Fruit fly (Drosophila melanogaster) whole organism, embryonic: ENCODE results near the gene Lrch.

Source experiments
- Asciz ChIP-seq: fragments of 200-800 bp; sonication (Bioruptor generic); optimal IDR thresholded peaks from 2 replicates; lab custom pipeline; 2017; ENCODE audit warnings: missing biosample characterization, mild to moderate bottlenecking, missing genetic modification characterization, missing genetic modification reagents
- Atf-2 ChIP-seq: fragments of 200-800 bp; sonication (Bioruptor generic); optimal IDR thresholded peaks from 2 replicates; lab custom pipeline; 2016; ENCODE audit warnings: missing biosample characterization, missing genetic modification characterization
- Bgb ChIP-seq: fragments of 200-800 bp; sonication (Bioruptor generic); IDR thresholded peaks from 2 replicates; pipeline ENCODE4 v1.3.6; 2022; ENCODE audit warnings: missing biosample characterization, missing genetic modification characterization; ENCODE audit not compliant: partially characterized antibody
- BtbVII ChIP-seq: fragments of 200-800 bp; sonication (Bioruptor generic); optimal IDR thresholded peaks from 3 replicates; lab custom pipeline; 2017; ENCODE audit warnings: missing biosample characterization, mild to moderate bottlenecking, missing genetic modification characterization
- CG12236 ChIP-seq: fragments of 200-800 bp; sonication (Bioruptor generic); optimal IDR thresholded peaks from 2 replicates; lab custom pipeline; 2016; ENCODE audit warnings: missing biosample characterization, missing genetic modification characterization
- CG12391 ChIP-seq: fragments of 200-800 bp; sonication (Bioruptor generic); optimal IDR thresholded peaks from 3 replicates; lab custom pipeline; 2018; ENCODE audit warnings: missing biosample characterization, mild to moderate bottlenecking, missing genetic modification characterization, moderate library complexity
- CG13894 ChIP-seq: fragments of 200-800 bp; sonication (Bioruptor generic); optimal IDR thresholded peaks from 3 replicates; lab custom pipeline; 2018; ENCODE audit warnings: missing biosample characterization, mild to moderate bottlenecking, missing genetic modification characterization, moderate library complexity
- CG14050 ChIP-seq: fragments of 200-800 bp; sonication (Bioruptor generic); IDR thresholded peaks from 3 replicates; pipeline ENCODE4 v1.3.6; 2022; ENCODE audit warnings: missing biosample characterization, missing genetic modification characterization
- CG15601 ChIP-seq: fragments of 200-800 bp; sonication (Bioruptor generic); optimal IDR thresholded peaks from 3 replicates; lab custom pipeline; 2019; ENCODE audit warnings: missing biosample characterization, mild to moderate bottlenecking, missing genetic modification characterization, moderate library complexity
- CG17361 ChIP-seq: fragments of 200-800 bp; sonication (Bioruptor generic); IDR thresholded peaks from 3 replicates; pipeline ENCODE4 v1.3.6; 2022; ENCODE audit warnings: missing biosample characterization, missing genetic modification characterization
- CG17829 ChIP-seq: fragments of 200-800 bp; optimal IDR thresholded peaks from 2 replicates; lab custom pipeline; 2019; ENCODE audit warnings: missing biosample characterization, mild to moderate bottlenecking, missing genetic modification characterization, moderate library complexity
- CG1832 ChIP-seq: fragments of 200-800 bp; sonication (Bioruptor generic); optimal IDR thresholded peaks from 2 replicates; lab custom pipeline; 2017; ENCODE audit warnings: missing biosample characterization, mild to moderate bottlenecking, missing genetic modification characterization, inconsistent platforms
- CG30020 ChIP-seq: fragments of 200-800 bp; optimal IDR thresholded peaks from 2 replicates; lab custom pipeline; 2019; ENCODE audit warnings: missing biosample characterization, mild to moderate bottlenecking, missing genetic modification characterization, moderate library complexity
- CG3838 ChIP-seq: fragments of 200-800 bp; sonication (Bioruptor generic); optimal IDR thresholded peaks from 3 replicates; lab custom pipeline; 2016; ENCODE audit warnings: missing biosample characterization, missing genetic modification characterization
- CG4328 ChIP-seq: fragments of 200-800 bp; sonication (Bioruptor generic); optimal IDR thresholded peaks from 3 replicates; lab custom pipeline; 2017; ENCODE audit warnings: missing biosample characterization, missing genetic modification reagents, missing genetic modification characterization
- CG4730 ChIP-seq: fragments of 200-800 bp; sonication (Bioruptor generic); IDR thresholded peaks from 2 replicates; pipeline ENCODE4 v1.3.6; 2022; ENCODE audit warnings: missing biosample characterization, missing genetic modification characterization
- CG6654 ChIP-seq: fragments of 200-800 bp; sonication (Bioruptor generic); optimal IDR thresholded peaks from 2 replicates; lab custom pipeline; 2017; ENCODE audit warnings: missing biosample characterization, mild to moderate bottlenecking, missing genetic modification characterization
- CG6813 ChIP-seq: fragments of 200-800 bp; sonication (Bioruptor generic); optimal IDR thresholded peaks from 2 replicates; lab custom pipeline; 2017; ENCODE audit warnings: missing biosample characterization, missing genetic modification characterization, mild to moderate bottlenecking, moderate library complexity, missing genetic modification reagents
- CG7839 ChIP-seq: fragments of 200-800 bp; sonication (Bioruptor generic); optimal IDR thresholded peaks from 3 replicates; lab custom pipeline; 2018; ENCODE audit warnings: missing biosample characterization, mild to moderate bottlenecking, missing genetic modification characterization, moderate library complexity
- CG8478 ChIP-seq: fragments of >200 bp; optimal IDR thresholded peaks from 2 replicates; lab custom pipeline; 2018
- CHES-1-like ChIP-seq: fragments of 200-800 bp; sonication (Bioruptor generic); optimal IDR thresholded peaks from 2 replicates; lab custom pipeline; 2016; ENCODE audit warnings: missing biosample characterization, missing genetic modification characterization
- CrebB ChIP-seq: fragments of 200-800 bp; sonication (Bioruptor generic); optimal IDR thresholded peaks from 3 replicates; lab custom pipeline; 2018; ENCODE audit warnings: missing biosample characterization, mild to moderate bottlenecking, missing genetic modification characterization
- Eip74EF ChIP-seq, 2 experiments: fragments of 200-800 bp in 1 of 2; fragments of >200 bp in 1 of 2; sonication (Bioruptor generic) in 1 of 2; optimal IDR thresholded peaks; 2 replicates each; lab custom pipeline; 2017 to 2019; ENCODE audit warnings: missing biosample characterization in 2 of 2, missing genetic modification characterization in 2 of 2, mild to moderate bottlenecking in 1 of 2, moderate library complexity in 1 of 2
- Hsf ChIP-seq: fragments of 200-800 bp; sonication (Bioruptor generic); optimal IDR thresholded peaks from 3 replicates; lab custom pipeline; 2016; ENCODE audit warnings: missing biosample characterization, missing genetic modification characterization
- MTF-1 ChIP-seq: fragments of 200-800 bp; sonication (Bioruptor generic); optimal IDR thresholded peaks from 2 replicates; lab custom pipeline; 2018; ENCODE audit warnings: missing biosample characterization, mild to moderate bottlenecking, missing genetic modification characterization, borderline replicate concordance
- Nf-YA ChIP-seq: fragments of 200-800 bp; sonication (Bioruptor generic); IDR thresholded peaks from 2 replicates; pipeline ENCODE4 v1.3.6; 2022; ENCODE audit warnings: missing biosample characterization, missing genetic modification characterization
- Oli ChIP-seq: fragments of 200-800 bp; sonication (Bioruptor generic); optimal IDR thresholded peaks from 2 replicates; lab custom pipeline; 2018; ENCODE audit warnings: missing biosample characterization, mild to moderate bottlenecking, missing genetic modification characterization, moderate library complexity
- Ptx1 ChIP-seq: fragments of 200-800 bp; sonication (Bioruptor generic); IDR thresholded peaks from 2 replicates; pipeline ENCODE4 v1.3.6; 2022; ENCODE audit warnings: missing biosample characterization, missing genetic modification characterization
- Spps ChIP-seq: fragments of 200-800 bp; sonication (Bioruptor generic); optimal IDR thresholded peaks from 2 replicates; lab custom pipeline; 2018; ENCODE audit warnings: missing biosample characterization, mild to moderate bottlenecking, missing genetic modification characterization
- Sry-β ChIP-seq: fragments of 200-800 bp; sonication (Bioruptor generic); optimal IDR thresholded peaks from 2 replicates; lab custom pipeline; 2018; ENCODE audit warnings: missing biosample characterization, mild to moderate bottlenecking, missing genetic modification characterization, moderate library complexity
- Taf1 ChIP-seq: fragments of 200-800 bp; sonication (Bioruptor generic); IDR thresholded peaks from 2 replicates; pipeline ENCODE4 v1.3.6; 2022; ENCODE audit warnings: missing biosample characterization, missing genetic modification characterization
- amos ChIP-seq: fragments of 200-800 bp; sonication (Bioruptor generic); IDR thresholded peaks from 2 replicates; pipeline ENCODE4 v1.3.6; 2022; ENCODE audit warnings: missing biosample characterization, missing genetic modification characterization; ENCODE audit not compliant: partially characterized antibody
- ase ChIP-seq: fragments of 200-800 bp; sonication (Bioruptor generic); IDR thresholded peaks from 3 replicates; pipeline ENCODE4 v1.3.6; 2022; ENCODE audit warnings: missing biosample characterization, missing genetic modification characterization
- cad ChIP-seq: fragments of >200 bp; optimal IDR thresholded peaks from 2 replicates; lab custom pipeline; 2017; ENCODE audit warnings: missing biosample characterization, missing genetic modification characterization
- croc ChIP-seq: fragments of 200-800 bp; sonication (Bioruptor generic); conservative IDR thresholded peaks from 3 replicates; pipeline ENCODE4 v1.3.6; 2022; ENCODE audit warnings: missing biosample characterization, missing genetic modification characterization
- ems ChIP-seq: fragments of 200-800 bp; sonication (Bioruptor generic); optimal IDR thresholded peaks from 3 replicates; lab custom pipeline; 2016; ENCODE audit warnings: missing biosample characterization, missing genetic modification characterization
- en ChIP-seq: fragments of 200-800 bp; sonication (Bioruptor generic); optimal IDR thresholded peaks from 2 replicates; lab custom pipeline; 2016; ENCODE audit warnings: missing biosample characterization, missing genetic modification characterization
- exex ChIP-seq: fragments of 200-800 bp; sonication (Bioruptor generic); optimal IDR thresholded peaks from 4 replicates; lab custom pipeline; 2018; ENCODE audit warnings: missing biosample characterization, mild to moderate bottlenecking, missing genetic modification characterization, moderate library complexity
- gcm ChIP-seq: fragments of 200-800 bp; sonication (Bioruptor generic); optimal IDR thresholded peaks from 2 replicates; lab custom pipeline; 2019; ENCODE audit warnings: missing biosample characterization, mild to moderate bottlenecking, missing genetic modification characterization, moderate library complexity
- h ChIP-seq: fragments of >200 bp; optimal IDR thresholded peaks from 2 replicates; lab custom pipeline; 2017
- lola ChIP-seq, 3 experiments: fragments of >200 bp in 2 of 3; fragments of 200-800 bp in 1 of 3; sonication (Bioruptor generic) in 1 of 3; optimal IDR thresholded peaks; 2 replicates each; lab custom pipeline; 2017 to 2019; ENCODE audit warnings: missing biosample characterization in 3 of 3, missing genetic modification characterization in 3 of 3, mild to moderate bottlenecking in 1 of 3, moderate library complexity in 1 of 3
- luna ChIP-seq: fragments of 200-800 bp; sonication (Bioruptor generic); optimal IDR thresholded peaks from 2 replicates; lab custom pipeline; 2016; ENCODE audit warnings: missing biosample characterization, missing genetic modification characterization
- nau ChIP-seq: fragments of 200-800 bp; sonication (Bioruptor generic); optimal IDR thresholded peaks from 3 replicates; lab custom pipeline; 2017; ENCODE audit warnings: missing biosample characterization, mild to moderate bottlenecking, missing genetic modification characterization, missing genetic modification reagents
- pho ChIP-seq: fragments of 200-800 bp; sonication (Bioruptor generic); optimal IDR thresholded peaks from 2 replicates; lab custom pipeline; 2016; ENCODE audit warnings: missing biosample characterization, missing genetic modification characterization
- ranshi ChIP-seq: fragments of 200-800 bp; sonication (Bioruptor generic); IDR thresholded peaks from 2 replicates; pipeline ENCODE4 v1.3.6; 2022; ENCODE audit warnings: missing biosample characterization, missing genetic modification characterization
- scrt ChIP-seq: fragments of 200-800 bp; sonication (Bioruptor generic); optimal IDR thresholded peaks from 2 replicates; lab custom pipeline; 2018; ENCODE audit warnings: missing biosample characterization, mild to moderate bottlenecking, missing genetic modification characterization, moderate library complexity
- sima ChIP-seq: fragments of 200-800 bp; sonication (Bioruptor generic); optimal IDR thresholded peaks from 2 replicates; lab custom pipeline; 2016; ENCODE audit warnings: missing biosample characterization, missing genetic modification characterization
- slou ChIP-seq: fragments of 200-800 bp; sonication (Bioruptor generic); optimal IDR thresholded peaks from 3 replicates; lab custom pipeline; 2016; ENCODE audit warnings: missing biosample characterization, missing genetic modification characterization
- so ChIP-seq: fragments of 200-800 bp; sonication (Bioruptor generic); IDR thresholded peaks from 3 replicates; pipeline ENCODE4 v1.3.6; 2022; ENCODE audit warnings: missing biosample characterization, missing genetic modification characterization

Gene Lrch

dm6 chr2L:17429788-17430587 lies 46.1 kb upstream of the Lrch start (continued):
- TF ChIP-seq luna (GFP tag; lab: Kevin White, UChicago) (no peak), sima (GFP tag; lab: Kevin White, UChicago) (no peak), CG13894 (tag; lab: Kevin White, UChicago) (peak; percentile 72), CG8478 (no peak), CG12236 (GFP tag; lab: Kevin White, UChicago) (no peak), Bgb (GFP tag; lab: Robert Waterston, UW) (no peak; the same call in 1 of the 2 replicates), Ptx1 (GFP tag; lab: Robert Waterston, UW) (peak; percentile 83), pho (GFP tag; lab: Kevin White, UChicago) (no peak), gcm (GFP tag; lab: Kevin White, UChicago) (peak; percentile 97), croc (GFP tag; lab: Robert Waterston, UW) (peak; percentile 93), BtbVII (GFP tag; lab: Kevin White, UChicago) (peak; percentile 95), CG17361 (GFP tag; lab: Robert Waterston, UW) (peak; percentile 100), Atf-2 (GFP tag; lab: Kevin White, UChicago) (peak; percentile 53), ems (GFP tag; lab: Kevin White, UChicago) (peak; percentile 50), CG17829 (tag; lab: Kevin White, UChicago) (peak; percentile 98), Taf1 (GFP tag; lab: Robert Waterston, UW) (peak; percentile 55), MTF-1 (GFP tag; lab: Kevin White, UChicago) (peak; percentile 78), CG30020 (tag; lab: Kevin White, UChicago) (peak; percentile 88), CG4730 (peak; percentile 93), cad (GFP tag; lab: Kevin White, UChicago) (no peak), Asciz (GFP tag; lab: Kevin White, UChicago) (peak; percentile 98), CG6654 (GFP tag; lab: Kevin White, UChicago) (peak; percentile 85), exex (peak; percentile 78), Eip74EF (GFP tag; optimal IDR thresholded peaks at IDR 0.05; lab: Kevin White, UChicago) (peak in 1 of 2 experiments; percentile 67), ase (peak; percentile 93), ranshi (GFP tag; lab: Robert Waterston, UW) (peak; percentile 92), CG1832 (no peak), h (lab: Kevin White, UChicago) (no peak), lola (GFP tag; optimal IDR thresholded peaks at IDR 0.05; lab: Kevin White, UChicago) (peak in 1 of 3 experiments; percentile 95), slou (GFP tag; lab: Kevin White, UChicago) (peak; percentile 54), CG15601 (peak; percentile 46), CrebB (tag; lab: Kevin White, UChicago) (peak; percentile 87), CHES-1-like (GFP tag; lab: Kevin White, UChicago) (peak; percentile 15), scrt (GFP tag; lab: Kevin White, UChicago) (peak; percentile 91), CG12391 (tag; lab: Kevin White, UChicago) (peak; percentile 98), Sry-β (GFP tag; lab: Kevin White, UChicago) (peak; percentile 65), CG14050 (peak; percentile 80), amos (GFP tag; lab: Robert Waterston, UW) (no peak), nau (GFP tag; lab: Kevin White, UChicago) (peak; percentile 94), Nf-YA (peak; percentile 89), Spps (peak; percentile 94), CG6813 (peak; percentile 93), CG4328 (GFP tag; lab: Kevin White, UChicago) (peak; percentile 90), CG7839 (tag; lab: Kevin White, UChicago) (peak; percentile 94), CG3838 (peak; percentile 47), Hsf (GFP tag; lab: Kevin White, UChicago) (peak; percentile 85), so (peak; percentile 96), en (peak; percentile 36), Oli (tag; lab: Kevin White, UChicago) (peak; percentile 98)
